Fruit fly (Drosophila melanogaster): ENCODE data around the gene fws.
A peak's percentile ranks its signal among the peaks of the same experiment; 100 is the strongest.

Gene fws

dm6 chr2L:17433030-17433912 is 47.6 kb downstream of the fws start, which contains the start of the genes Dif and CG5043 (continued):
- no peak for TF ChIP-seq D19A (tag; optimal IDR thresholded peaks at IDR 0.05)
- TF ChIP-seq knrl (GFP tag; IDR thresholded peaks at IDR 0.05; ENCODE audit: partially characterized antibody), result no peak
- no peak for TF ChIP-seq CG6272 (GFP tag; IDR thresholded peaks at IDR 0.05)
- TF ChIP-seq CG30020 (tag; optimal IDR thresholded peaks at IDR 0.05), result no peak
- no peak for TF ChIP-seq Sox102F (GFP tag; optimal IDR thresholded peaks at IDR 0.05)
- no peak for TF ChIP-seq CG8089 (GFP tag; optimal IDR thresholded peaks at IDR 0.05)
- no peak for TF ChIP-seq Nf-YC (tag; optimal IDR thresholded peaks at IDR 0.05)
- TF ChIP-seq CG7839 (tag; optimal IDR thresholded peaks at IDR 0.05), result no peak
- TF ChIP-seq Nf-YA (GFP tag; IDR thresholded peaks at IDR 0.05), result no peak
- TF ChIP-seq nerfin-1 (tag; optimal IDR thresholded peaks at IDR 0.05), result no peak
- TF ChIP-seq CG17328 (GFP tag; IDR thresholded peaks at IDR 0.05), result no peak
- TF ChIP-seq Aef1 (GFP tag; IDR thresholded peaks at IDR 0.05), result peak; percentile 66
- no peak for TF ChIP-seq CG7963 (GFP tag; IDR thresholded peaks at IDR 0.05; ENCODE audit: partially characterized antibody)
- no peak for TF ChIP-seq mirr (GFP tag; optimal IDR thresholded peaks at IDR 0.05)
- no peak for TF ChIP-seq CG7928 (GFP tag; optimal IDR thresholded peaks at IDR 0.05)
- TF ChIP-seq CG11695 (GFP tag; IDR thresholded peaks at IDR 0.05), result 0 out of 3 replicates have a peak, but pooled peaks have one; percentile 21
- no peak for TF ChIP-seq cwo (GFP tag; optimal IDR thresholded peaks at IDR 0.05)
- TF ChIP-seq ara (GFP tag; IDR thresholded peaks at IDR 0.05), result no peak
- no peak for TF ChIP-seq abd-A (tag; optimal IDR thresholded peaks at IDR 0.05)
- TF ChIP-seq CG16863 (GFP tag; optimal IDR thresholded peaks at IDR 0.05), result no peak
- no peak for TF ChIP-seq CG9437 (GFP tag; optimal IDR thresholded peaks at IDR 0.05)
- TF ChIP-seq kah (GFP tag; optimal IDR thresholded peaks at IDR 0.05), result no peak
- TF ChIP-seq cg (GFP tag; optimal IDR thresholded peaks at IDR 0.05), result no peak
- TF ChIP-seq CG17186 (GFP tag; optimal IDR thresholded peaks at IDR 0.05), result no peak
- TF ChIP-seq tin (GFP tag; optimal IDR thresholded peaks at IDR 0.05), result no peak
- peak; percentile 81; the same call in 1 of the 4 replicates for TF ChIP-seq chinmo (GFP tag; IDR thresholded peaks at IDR 0.05; ENCODE audit: partially characterized antibody)
- TF ChIP-seq CG7745 (tag; optimal IDR thresholded peaks at IDR 0.05), result no peak
- TF ChIP-seq CrebB (tag; optimal IDR thresholded peaks at IDR 0.05), result no peak
- no peak for TF ChIP-seq odd (GFP tag; optimal IDR thresholded peaks at IDR 0.05)
- TF ChIP-seq CG6765 (GFP tag; optimal IDR thresholded peaks at IDR 0.05), result peak; percentile 41
- TF ChIP-seq dmrt99B (tag; optimal IDR thresholded peaks at IDR 0.05), result no peak
- TF ChIP-seq CG43689 (GFP tag; IDR thresholded peaks at IDR 0.05), result no peak
- no peak for TF ChIP-seq CG31441 (GFP tag; IDR thresholded peaks at IDR 0.05)
- no peak for TF ChIP-seq CG12391 (tag; optimal IDR thresholded peaks at IDR 0.05)
- no peak for TF ChIP-seq row (GFP tag; IDR thresholded peaks at IDR 0.05)
- TF ChIP-seq CG2202 (tag; optimal IDR thresholded peaks at IDR 0.05), result no peak
- no peak for TF ChIP-seq Doc3 (GFP tag; IDR thresholded peaks at IDR 0.05; ENCODE audit: partially characterized antibody)
- TF ChIP-seq CG8478 (optimal IDR thresholded peaks at IDR 0.05), result no peak
- no peak for TF ChIP-seq Ptx1 (GFP tag; IDR thresholded peaks at IDR 0.05)
- TF ChIP-seq Atf-2 (GFP tag; optimal IDR thresholded peaks at IDR 0.05), result no peak
- TF ChIP-seq CG8290 (GFP tag; optimal IDR thresholded peaks at IDR 0.05), result no peak
- no peak for TF ChIP-seq CG8290 (tag; optimal IDR thresholded peaks at IDR 0.05)
- peak; percentile 48; the same call in 1 of the 2 replicates for TF ChIP-seq Bgb (GFP tag; IDR thresholded peaks at IDR 0.05; ENCODE audit: partially characterized antibody)
- no peak for TF ChIP-seq jing (GFP tag; optimal IDR thresholded peaks at IDR 0.05)
- TF ChIP-seq Adf1 (GFP tag; IDR thresholded peaks at IDR 0.05), result peak; percentile 55; the same call in 1 of the 2 replicates
- no peak for TF ChIP-seq pb (GFP tag; optimal IDR thresholded peaks at IDR 0.05)
- TF ChIP-seq chif (GFP tag; optimal IDR thresholded peaks at IDR 0.05), result no peak
- no peak for TF ChIP-seq Hr3 (GFP tag; optimal IDR thresholded peaks at IDR 0.05)
- peak; percentile 60 for TF ChIP-seq ewg (GFP tag; optimal IDR thresholded peaks at IDR 0.05)
- no peak for TF ChIP-seq Bteb2 (GFP tag; optimal IDR thresholded peaks at IDR 0.05)

Measured in whole organism, embryonic.